Worm (Caenorhabditis elegans) whole organism, L4 larva: Measurements from ENCODE around the gene F10D2.8.

Experiments used
- D1046.2 ChIP-seq: fragments of 200-800 bp; sonication (Bioruptor generic); IDR thresholded peaks from 2 replicates; pipeline ENCODE4 v1.3.6; 2022; ENCODE audit warnings: missing genetic modification characterization, missing compliant biosample characterization
- F10B5.3 ChIP-seq: sonication (generic microtip); optimal IDR thresholded peaks from 2 replicates; lab custom pipeline; 2016; ENCODE audit warnings: mild to moderate bottlenecking, missing genetic modification characterization, missing compliant biosample characterization
- Y75B8A.6 ChIP-seq: fragments of 200-800 bp; sonication (Bioruptor generic); IDR thresholded peaks from 2 replicates; pipeline ENCODE4 v1.3.6; 2022; ENCODE audit warnings: missing genetic modification reagents, missing genetic modification characterization, missing compliant biosample characterization
- hmg-1.1 ChIP-seq: fragments of 200-800 bp; sonication (Bioruptor generic); IDR thresholded peaks from 2 replicates; pipeline ENCODE4 v1.3.6; 2022; ENCODE audit warnings: missing genetic modification reagents, missing genetic modification characterization, missing compliant biosample characterization
- lin-38 ChIP-seq: fragments of 200-800 bp; sonication (Bioruptor generic); IDR thresholded peaks from 2 replicates; pipeline ENCODE4 v1.3.6; 2022; ENCODE audit warnings: missing genetic modification reagents, missing genetic modification characterization, missing compliant biosample characterization
- nhr-76 ChIP-seq: fragments of 150-350 bp; optimal IDR thresholded peaks from 2 replicates; lab custom pipeline; 2014; ENCODE audit warnings: missing biosample characterization, missing genetic modification characterization
- nhr-77 ChIP-seq: fragments of 150-350 bp; optimal IDR thresholded peaks from 2 replicates; lab custom pipeline; 2014; ENCODE audit warnings: missing biosample characterization, missing genetic modification characterization
- php-3 ChIP-seq: fragments of 200-800 bp; sonication (Bioruptor generic); IDR thresholded peaks from 2 replicates; pipeline ENCODE4 v1.3.6; 2022; ENCODE audit warnings: missing genetic modification reagents, missing genetic modification characterization, missing compliant biosample characterization
- pqm-1 ChIP-seq: sonication (generic microtip); optimal IDR thresholded peaks from 2 replicates; lab custom pipeline; 2017; ENCODE audit warnings: missing biosample characterization, missing genetic modification characterization

DNA sequence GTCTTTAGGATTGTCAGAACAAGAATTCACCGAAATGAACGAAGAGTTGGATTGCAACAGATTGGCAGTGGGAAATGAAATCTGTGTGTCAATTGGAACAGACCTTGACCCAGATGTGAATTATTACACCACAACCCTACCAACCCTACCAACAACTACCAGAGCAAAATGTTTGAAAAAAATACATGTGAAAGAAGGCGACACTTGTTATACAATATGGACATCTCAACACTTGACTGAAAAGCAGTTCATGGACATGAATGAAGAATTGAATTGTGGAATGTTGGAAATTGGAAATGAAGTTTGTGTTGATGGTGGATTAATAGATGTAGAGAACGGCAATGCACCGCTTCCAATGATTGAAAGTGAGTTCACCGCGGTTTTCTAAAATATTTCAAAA lies 26.5 kb downstream of the F10D2.8 start:
- no peak for TF ChIP-seq nhr-77 (tag; lab: Kevin White, UChicago)
- no peak for TF ChIP-seq F10B5.3 (tag; lab: Kevin White, UChicago)
- no peak for TF ChIP-seq pqm-1 (tag; lab: Kevin White, UChicago)
- no peak for TF ChIP-seq D1046.2
- TF ChIP-seq php-3 (GFP tag; lab: Robert Waterston, UW), result no peak
- TF ChIP-seq nhr-76 (tag; lab: Kevin White, UChicago), result no peak
- TF ChIP-seq hmg-1.1, result no peak
- no peak for TF ChIP-seq lin-38 (GFP tag; lab: Robert Waterston, UW)
- no peak for TF ChIP-seq Y75B8A.6 (GFP tag; lab: Robert Waterston, UW)
